Fruit fly (Drosophila melanogaster) S2 (cell line): ENCODE results near the gene CG3652.

Source experiments
- CG8478 ChIP-seq: fragments of >200 bp; optimal IDR thresholded peaks from 2 replicates; lab custom pipeline; 2018
- CTCF ChIP-seq, 2 experiments: fragments of >200 bp; optimal IDR thresholded peaks; 2 replicates each; lab custom pipeline; 2018

dm6 chr2L:4433608-4434007 lies 39.9 kb upstream of the CG3652 start, which contains the start of the genes CG34177 and CG34178:
- TF ChIP-seq CG8478 (lab: Kevin White, UChicago) (no peak), CTCF (optimal IDR thresholded peaks at IDR 0.05; lab: Kevin White, UChicago) (no peak)
